Worm (Caenorhabditis elegans) whole organism, L4/young adult: ENCODE data around the gene Y50E8A.5.

ENCODE experiments used
- W03F9.2 ChIP-seq: fragments of 150-350 bp; optimal IDR thresholded peaks from 2 replicates; lab custom pipeline; 2014; ENCODE audit warnings: missing biosample characterization, missing genetic modification characterization
- dao-5 ChIP-seq: sonication (generic microtip); optimal IDR thresholded peaks from 2 replicates; lab custom pipeline; 2016; ENCODE audit warnings: missing genotype, missing genetic modification characterization, moderate library complexity, missing compliant biosample characterization
- him-1 ChIP-seq: sonication (generic microtip); optimal IDR thresholded peaks from 2 replicates; lab custom pipeline; 2016; ENCODE audit warnings: missing genotype, missing genetic modification reagents, missing genetic modification characterization, missing compliant biosample characterization

The Y50E8A.5 gene

DNA sequence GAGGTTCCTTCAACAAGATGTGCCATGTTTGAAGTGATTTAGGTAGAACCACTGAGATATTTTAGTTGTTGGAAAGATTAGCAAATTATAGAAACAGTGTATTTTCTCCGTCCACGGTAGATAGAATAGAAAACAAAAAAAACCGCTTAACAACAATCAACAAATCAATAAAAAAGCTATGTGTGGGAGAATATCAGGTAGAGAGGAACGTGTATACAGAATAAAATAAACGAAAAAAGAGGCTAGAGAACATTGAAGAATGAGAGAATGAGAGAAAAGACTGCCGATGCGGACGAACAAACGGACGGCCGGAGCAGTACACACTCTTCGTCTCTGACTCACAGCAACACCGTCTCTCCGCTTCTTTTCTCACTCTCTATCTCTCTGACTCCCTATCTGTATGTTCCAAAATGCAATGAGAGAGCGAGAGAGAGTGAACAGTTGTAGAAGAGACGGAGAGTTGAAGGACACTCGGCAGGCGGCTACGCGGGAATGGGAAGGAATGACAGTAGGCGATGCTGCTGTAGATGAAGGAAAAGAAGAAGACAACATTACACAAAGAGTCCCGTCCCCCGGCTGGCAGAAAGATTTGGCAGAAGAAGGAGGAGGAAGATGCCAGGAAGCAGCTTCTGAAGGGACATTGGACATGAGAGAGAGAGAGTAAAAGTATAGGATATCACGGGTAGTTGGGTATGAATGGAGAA, 40.0 kb downstream of the Y50E8A.5 start, which contains the start of gene unc-112:
Gene unc-112, minus strand, starts transcription at position 51 of the 704 bp plus-strand sequence.
- no peak for TF ChIP-seq dao-5 (tag; lab: Kevin White, UChicago)
- peak; percentile 77 for TF ChIP-seq W03F9.2 (tag; lab: Kevin White, UChicago)
- peak; percentile 50 for TF ChIP-seq him-1

DNA sequence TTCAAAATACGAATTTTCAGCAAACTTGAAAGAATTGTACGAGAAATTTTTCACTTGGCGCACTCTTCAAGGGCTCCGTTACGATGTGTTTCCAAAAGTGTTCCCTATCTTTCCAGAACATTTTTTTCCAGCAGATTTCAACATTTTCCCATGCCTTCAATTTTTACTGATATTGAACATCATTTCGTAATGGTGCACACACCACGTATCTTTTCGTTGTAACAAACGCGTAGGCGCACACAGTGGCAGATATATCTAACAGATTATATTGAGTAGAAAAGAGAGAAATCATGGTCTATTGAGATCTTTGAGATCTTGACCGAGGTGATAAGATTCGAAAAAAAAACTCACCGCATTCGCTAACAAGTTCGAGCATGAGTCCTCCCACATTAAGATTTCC, 41.0 kb downstream of the Y50E8A.5 start:
- TF ChIP-seq dao-5 (tag; lab: Kevin White, UChicago), result no peak
- TF ChIP-seq W03F9.2 (tag; lab: Kevin White, UChicago), result no peak
- TF ChIP-seq him-1, result no peak

DNA sequence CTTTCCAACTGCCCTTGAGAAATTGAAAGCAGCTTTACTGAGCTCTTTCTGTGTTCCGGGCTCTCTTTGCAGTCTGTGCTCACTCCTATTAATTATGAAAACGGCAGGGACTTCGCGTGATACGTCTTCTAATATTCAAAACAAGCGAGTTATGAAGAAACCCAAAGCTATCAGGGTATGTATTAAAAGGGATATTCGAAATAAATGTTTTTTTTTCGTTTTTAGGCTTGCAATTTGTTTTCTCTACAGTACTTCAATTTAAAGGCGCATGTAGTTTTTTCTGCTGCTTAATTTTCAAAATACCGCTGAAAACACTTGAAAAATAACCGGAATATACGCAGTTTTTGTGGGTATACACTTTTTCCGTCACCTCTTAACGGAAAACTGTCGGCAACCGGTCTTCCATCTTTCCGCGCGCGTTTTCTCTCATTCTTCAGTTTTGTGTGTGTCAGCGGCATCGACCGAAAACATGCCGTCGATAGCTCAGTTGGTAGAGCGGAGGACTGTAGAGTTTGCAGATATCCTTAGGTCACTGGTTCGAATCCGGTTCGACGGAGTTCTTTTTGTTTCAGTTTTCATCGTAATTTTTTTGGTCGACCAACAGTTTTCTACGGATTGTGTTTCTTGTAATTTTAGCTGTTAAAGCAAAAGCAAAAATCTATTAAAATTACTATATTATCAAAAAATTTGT, 47.5 kb downstream of the Y50E8A.5 start, which contains the start of gene gasr-8:
Gene gasr-8, plus strand, starts transcription at position 51 of the 691 bp plus-strand sequence.
- TF ChIP-seq him-1 (no peak), W03F9.2 (tag; lab: Kevin White, UChicago) (no peak), dao-5 (tag; lab: Kevin White, UChicago) (no peak)

DNA sequence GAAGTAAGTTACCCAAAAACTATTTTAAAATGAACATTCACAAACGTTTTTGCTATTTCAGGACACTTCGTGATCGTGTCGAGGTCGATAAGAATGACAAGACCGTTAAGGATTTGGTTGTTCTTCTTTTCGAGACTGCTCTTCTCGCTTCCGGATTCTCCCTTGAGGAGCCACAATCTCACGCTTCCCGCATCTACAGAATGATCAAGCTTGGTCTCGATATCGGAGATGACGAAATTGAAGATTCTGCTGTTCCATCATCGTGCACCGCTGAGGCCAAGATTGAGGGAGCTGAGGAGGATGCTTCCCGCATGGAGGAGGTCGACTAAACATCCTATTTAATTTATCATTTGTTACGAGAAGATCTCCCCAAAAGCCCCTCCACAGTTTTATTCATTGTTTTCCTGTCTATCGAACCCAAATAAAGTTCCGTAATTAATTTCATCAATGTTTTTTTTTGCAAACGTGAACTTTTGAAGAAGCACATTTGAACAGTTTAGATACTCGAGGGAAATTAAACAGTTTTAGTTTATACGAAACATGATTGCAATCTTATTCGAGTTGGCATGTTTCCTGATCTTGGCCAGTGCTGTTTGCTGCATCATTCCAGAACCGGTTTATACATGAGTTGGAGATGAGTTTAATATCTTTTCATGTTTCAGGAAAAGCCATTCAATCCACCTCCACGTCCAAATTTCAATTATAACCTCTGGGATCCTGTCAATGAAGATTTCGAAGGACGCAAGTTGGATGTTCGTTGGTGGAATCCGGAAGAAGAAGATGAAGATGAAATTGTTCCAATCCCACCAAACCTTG, 48.4 kb downstream of the Y50E8A.5 start, which contains the start of gene C47E8.11:
Gene C47E8.11, plus strand, starts transcription at position 520 of the 816 bp plus-strand sequence.
- TF ChIP-seq W03F9.2 (tag; lab: Kevin White, UChicago) (peak; percentile 48), him-1 (no peak), dao-5 (tag; lab: Kevin White, UChicago) (no peak)

DNA sequence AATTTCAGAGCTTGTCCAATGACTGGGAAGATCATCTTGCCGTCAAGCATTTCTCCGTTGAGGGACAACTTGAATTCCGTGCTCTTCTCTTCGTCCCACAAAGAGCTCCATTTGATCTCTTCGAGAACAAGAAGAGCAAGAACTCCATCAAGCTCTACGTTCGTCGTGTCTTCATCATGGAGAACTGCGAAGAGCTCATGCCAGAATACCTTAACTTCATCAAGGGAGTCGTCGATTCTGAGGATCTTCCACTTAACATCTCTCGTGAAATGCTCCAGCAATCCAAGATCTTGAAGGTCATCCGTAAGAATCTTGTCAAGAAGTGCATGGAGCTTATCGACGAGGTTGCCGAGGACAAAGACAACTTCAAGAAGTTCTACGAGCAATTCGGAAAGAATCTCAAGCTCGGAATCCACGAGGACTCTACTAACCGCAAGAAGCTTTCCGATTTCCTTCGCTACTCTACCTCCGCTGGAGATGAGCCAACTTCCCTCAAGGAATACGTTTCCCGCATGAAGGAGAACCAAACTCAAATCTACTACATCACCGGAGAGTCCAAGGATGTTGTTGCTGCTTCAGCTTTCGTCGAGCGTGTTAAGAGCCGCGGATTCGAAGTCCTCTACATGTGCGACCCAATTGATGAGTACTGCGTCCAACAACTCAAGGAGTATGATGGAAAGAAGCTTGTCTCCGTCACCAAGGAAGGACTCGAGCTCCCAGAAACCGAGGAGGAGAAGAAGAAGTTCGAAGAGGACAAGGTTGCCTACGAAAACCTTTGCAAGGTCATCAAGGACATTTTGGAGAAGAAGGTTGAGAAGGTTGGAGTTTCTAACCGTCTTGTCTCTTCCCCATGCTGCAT, 49.4 kb downstream of the Y50E8A.5 start:
- no peak for TF ChIP-seq him-1
- no peak for TF ChIP-seq dao-5 (tag; lab: Kevin White, UChicago)
- no peak for TF ChIP-seq W03F9.2 (tag; lab: Kevin White, UChicago)

DNA sequence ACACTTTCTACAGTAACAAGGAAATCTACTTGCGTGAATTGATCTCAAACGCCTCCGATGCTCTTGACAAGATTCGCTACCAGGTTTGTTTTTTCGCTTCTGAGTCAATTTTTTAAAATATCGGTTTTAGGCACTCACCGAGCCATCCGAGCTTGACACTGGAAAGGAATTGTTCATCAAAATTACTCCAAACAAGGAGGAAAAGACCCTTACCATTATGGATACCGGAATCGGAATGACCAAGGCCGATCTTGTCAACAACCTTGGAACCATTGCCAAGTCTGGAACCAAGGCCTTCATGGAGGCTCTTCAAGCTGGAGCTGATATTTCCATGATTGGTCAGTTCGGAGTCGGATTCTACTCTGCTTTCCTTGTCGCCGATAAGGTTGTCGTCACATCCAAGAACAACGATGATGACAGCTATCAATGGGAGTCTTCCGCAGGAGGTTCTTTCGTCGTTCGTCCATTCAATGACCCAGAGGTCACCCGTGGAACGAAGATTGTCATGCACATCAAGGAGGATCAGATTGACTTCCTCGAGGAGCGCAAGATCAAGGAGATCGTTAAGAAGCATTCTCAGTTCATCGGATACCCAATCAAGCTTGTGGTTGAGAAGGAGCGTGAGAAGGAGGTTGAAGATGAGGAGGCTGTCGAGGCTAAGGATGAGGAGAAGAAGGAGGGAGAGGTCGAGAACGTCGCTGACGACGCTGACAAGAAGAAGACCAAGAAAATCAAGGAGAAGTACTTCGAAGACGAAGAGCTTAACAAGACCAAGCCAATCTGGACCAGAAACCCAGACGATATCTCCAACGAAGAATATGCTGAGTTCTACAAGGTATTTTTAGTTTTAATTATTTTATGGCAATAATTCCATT, 50.3 kb downstream of the Y50E8A.5 start:
- no peak for TF ChIP-seq W03F9.2 (tag; lab: Kevin White, UChicago)
- no peak for TF ChIP-seq him-1
- TF ChIP-seq dao-5 (tag; lab: Kevin White, UChicago), result no peak

DNA sequence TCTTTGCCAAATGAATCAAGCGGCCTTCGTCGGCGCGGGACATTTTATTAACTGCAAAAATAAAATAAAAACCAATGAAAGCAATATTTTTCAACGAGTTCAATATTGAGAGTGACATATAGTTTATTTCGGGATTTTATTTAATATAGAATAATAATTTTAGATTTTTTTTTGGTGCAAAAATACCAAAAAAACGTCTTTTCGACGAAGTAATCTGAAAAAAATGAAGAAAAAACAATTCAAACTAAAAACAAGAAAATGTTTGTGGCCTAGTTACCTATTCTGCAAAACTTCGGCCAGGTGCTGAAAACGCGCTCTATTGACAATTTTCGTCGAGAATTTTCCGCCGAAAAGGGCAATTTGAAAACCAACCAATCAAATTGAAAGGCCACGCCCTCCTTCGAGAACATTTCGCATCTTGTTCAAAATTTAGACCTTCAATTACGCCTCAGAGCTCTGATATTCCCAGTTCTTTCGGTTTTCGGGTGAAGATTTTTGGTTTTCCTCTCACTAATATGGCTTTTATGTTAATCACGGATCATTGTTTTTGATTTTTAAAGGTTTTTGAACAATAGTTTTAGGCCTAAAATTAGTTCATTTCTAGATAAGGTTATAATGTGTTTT, 51.2 kb downstream of the Y50E8A.5 start, which contains the start of gene C47E8.4:
Gene C47E8.4, minus strand, starts transcription at position 51 of the 624 bp plus-strand sequence.
- TF ChIP-seq W03F9.2 (tag; lab: Kevin White, UChicago) (peak; percentile 94), him-1 (peak; percentile 96), dao-5 (tag; lab: Kevin White, UChicago) (no peak)
